Worm (Caenorhabditis elegans): ENCODE measurements around the gene allo-1.

- TF ChIP-seq snu-23 (GFP tag; optimal IDR thresholded peaks at IDR 0.05), result peak; percentile 37
- TF ChIP-seq ama-1 (optimal IDR thresholded peaks at IDR 0.05), result no peak
- TF ChIP-seq dpl-1 (GFP tag; optimal IDR thresholded peaks at IDR 0.05), result no peak
- TF ChIP-seq lsy-2 (tag; optimal IDR thresholded peaks at IDR 0.05), result peak in 1 of 2 experiments; percentile 67
- TF ChIP-seq ces-1 (GFP tag; optimal IDR thresholded peaks at IDR 0.05), result no peak
- no peak for TF ChIP-seq fos-1 (tag; optimal IDR thresholded peaks at IDR 0.05)
- TF ChIP-seq lin-35 (GFP tag; optimal IDR thresholded peaks at IDR 0.05), result peak in 1 of 2 experiments; percentile 53
- no peak for TF ChIP-seq lin-39 (tag; optimal IDR thresholded peaks at IDR 0.05)
- TF ChIP-seq jun-1 (tag; optimal IDR thresholded peaks at IDR 0.05), result no peak
- no peak for TF ChIP-seq ceh-82 (tag; optimal IDR thresholded peaks at IDR 0.05)
- TF ChIP-seq unc-130 (tag; optimal IDR thresholded peaks at IDR 0.05), result no peak
Observed at ce11 chrIV:10701866-10702458, 5.1 kb upstream of the allo-1 start.

Data from whole organism, L1 larva.